Fruit fly (Drosophila melanogaster) S2 (cell line): Measurements from ENCODE around the gene Las.

Experiments
- CG8478 ChIP-seq: fragments of >200 bp; optimal IDR thresholded peaks from 2 replicates; lab custom pipeline; 2018
- CTCF ChIP-seq, 2 experiments: fragments of >200 bp; optimal IDR thresholded peaks; 2 replicates each; lab custom pipeline; 2018

Las gene

DNA sequence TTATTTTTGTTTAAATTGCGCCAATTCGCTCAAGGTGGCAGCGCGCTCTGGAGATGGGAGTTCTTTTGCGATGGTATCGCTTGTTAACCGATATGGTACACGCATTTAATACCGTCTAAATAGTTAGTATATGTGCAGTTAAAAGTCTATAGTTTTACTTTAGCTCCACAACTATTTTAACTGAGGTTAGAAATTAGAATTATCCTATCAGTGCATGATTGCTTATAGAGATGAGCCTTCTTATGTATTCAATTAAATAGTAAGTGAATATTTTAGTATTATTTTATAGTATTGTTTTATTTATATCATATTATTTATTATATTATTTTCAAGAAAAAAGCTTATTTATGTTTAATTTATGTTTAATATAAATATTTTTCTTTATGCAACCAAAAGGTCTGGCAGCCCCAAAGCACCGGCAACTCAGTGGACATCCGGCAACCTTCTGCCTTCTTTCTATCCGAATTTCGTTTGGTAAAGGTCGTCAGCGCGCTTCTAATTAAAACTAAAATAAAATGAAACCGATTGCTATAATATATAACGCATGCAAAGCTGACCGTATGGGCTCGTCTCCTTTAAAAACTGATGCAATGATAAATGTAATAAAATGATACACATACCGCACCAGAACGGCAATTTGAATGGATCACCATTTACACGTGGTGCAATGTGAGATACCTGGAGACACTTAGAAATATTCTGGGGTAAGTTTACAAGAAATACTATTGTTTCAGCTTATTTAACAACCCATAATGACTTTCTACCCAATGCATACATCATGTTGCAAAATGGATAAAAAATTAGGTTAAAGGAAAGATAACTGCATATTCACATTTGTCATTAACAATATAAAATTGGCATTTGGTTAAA, 20.9 kb upstream of the Las start, which contains the start of gene CG5199:
Gene CG5199, minus strand, starts transcription at position 52 of the 870 bp plus-strand sequence.
- TF ChIP-seq CTCF (optimal IDR thresholded peaks at IDR 0.05; lab: Kevin White, UChicago) = no peak
- TF ChIP-seq CG8478 = no peak

DNA sequence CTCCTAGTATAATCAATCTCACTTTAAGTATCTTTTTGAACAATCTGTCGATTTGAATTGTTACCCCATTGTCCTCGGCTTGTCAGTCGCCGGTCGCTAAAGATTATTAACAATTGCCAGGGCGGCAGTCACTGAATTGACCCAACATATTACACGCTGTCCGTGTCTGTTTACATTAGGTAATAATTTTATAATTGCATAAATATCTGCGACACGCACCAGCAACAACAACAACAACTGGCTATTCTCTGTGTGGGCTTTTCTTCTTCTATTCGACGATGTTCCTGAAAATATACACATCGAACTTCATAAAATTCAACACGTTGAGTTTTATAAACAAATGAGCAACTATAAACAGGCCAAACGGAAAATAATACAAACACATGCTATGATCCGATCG, 16.6 kb upstream of the Las start:
- TF ChIP-seq CG8478 = no peak
- TF ChIP-seq CTCF (optimal IDR thresholded peaks at IDR 0.05; lab: Kevin White, UChicago) = no peak

DNA sequence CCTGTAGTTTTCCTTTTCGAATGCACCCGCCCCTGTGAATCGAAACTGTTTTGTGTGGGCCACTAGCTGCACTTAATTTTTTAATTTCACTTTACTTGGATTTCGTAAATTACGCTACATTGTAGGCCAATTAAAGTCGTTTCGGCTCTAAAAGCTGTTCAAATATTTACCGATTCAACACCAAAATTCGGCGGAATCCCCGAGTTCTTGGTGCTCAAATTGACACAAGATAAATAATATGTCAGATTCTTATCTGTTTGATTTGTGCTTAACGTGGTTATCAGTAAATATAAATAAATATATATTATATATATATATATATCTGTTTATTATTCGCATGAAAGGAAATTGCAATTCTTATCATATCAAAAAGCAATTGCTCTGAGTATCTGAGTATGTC, 15.8 kb upstream of the Las start:
- TF ChIP-seq CTCF (optimal IDR thresholded peaks at IDR 0.05; lab: Kevin White, UChicago) = no peak
- TF ChIP-seq CG8478 = no peak

DNA sequence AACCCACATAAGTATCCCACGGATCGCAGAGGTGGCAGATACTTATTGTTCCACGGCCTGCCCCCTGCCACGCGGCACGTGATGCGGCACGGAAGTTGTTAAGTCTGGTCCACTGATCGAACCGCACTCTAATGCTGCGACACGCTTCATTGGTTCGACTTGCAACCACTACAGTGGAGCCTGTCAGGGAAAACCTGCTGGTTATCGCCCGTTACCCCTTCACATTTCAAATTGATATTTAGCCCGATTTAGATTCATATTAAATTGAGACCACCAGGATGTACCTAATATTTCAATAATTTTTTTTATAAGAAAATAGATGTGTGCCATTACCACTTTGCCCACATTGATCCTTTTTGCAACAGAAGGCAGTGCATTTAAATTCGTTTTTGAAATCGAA, 15.2 kb upstream of the Las start:
- no peak for TF ChIP-seq CTCF (optimal IDR thresholded peaks at IDR 0.05; lab: Kevin White, UChicago)
- TF ChIP-seq CG8478 = no peak

DNA sequence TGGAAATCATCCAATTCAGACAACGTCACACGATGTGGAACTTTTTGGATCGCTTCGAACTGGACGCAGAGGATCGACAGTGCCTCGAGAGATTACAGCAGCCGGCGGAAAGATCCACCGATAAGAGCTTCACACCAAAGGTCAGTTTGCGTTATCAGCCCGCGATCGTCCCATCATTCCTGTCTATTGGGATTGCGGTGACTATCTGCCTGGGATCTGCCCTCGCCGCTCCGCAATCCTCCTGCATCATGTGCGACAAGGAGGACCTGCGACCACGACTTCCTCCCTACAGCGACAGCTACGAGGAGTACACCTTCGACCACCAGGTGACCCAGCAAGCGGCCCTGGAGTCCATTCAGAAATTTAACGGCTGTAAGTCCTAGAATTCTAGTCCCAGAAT, 13.9 kb upstream of the Las start:
- TF ChIP-seq CTCF (optimal IDR thresholded peaks at IDR 0.05; lab: Kevin White, UChicago) (no peak), CG8478 (no peak)

DNA sequence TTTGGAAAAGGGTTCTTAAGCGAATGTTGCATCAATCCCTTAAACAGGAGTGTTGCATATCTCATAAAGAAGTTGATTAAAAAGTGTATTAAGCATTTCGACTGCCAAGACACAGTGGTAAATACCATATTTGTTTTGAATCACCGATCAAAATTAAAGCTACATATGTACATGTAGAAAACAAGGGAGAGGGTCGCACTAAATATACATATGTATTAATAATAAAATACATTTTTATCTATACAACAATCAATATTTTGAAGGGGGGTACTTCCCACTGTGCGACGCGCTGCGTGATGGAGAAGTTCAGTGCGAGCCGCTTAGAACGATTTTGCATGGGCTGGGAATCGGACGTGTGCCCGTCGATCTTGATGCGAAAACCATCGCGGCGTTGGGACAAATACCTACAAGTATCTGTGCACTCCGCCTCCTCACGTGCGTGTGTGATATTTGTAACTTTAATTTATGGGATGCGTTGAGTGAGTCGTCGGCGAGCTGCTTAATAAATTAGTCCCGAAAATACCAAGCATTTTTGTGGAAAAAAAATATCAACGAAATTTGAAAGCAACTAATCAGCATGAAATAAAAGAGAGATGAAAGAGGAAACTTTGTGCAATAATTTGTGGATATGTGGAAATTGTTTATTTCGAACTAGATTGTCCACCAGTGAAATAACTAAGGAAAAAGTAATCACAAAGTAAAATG, 12.8 kb upstream of the Las start:
- TF ChIP-seq CG8478 (no peak), CTCF (optimal IDR thresholded peaks at IDR 0.05; lab: Kevin White, UChicago) (no peak)

DNA sequence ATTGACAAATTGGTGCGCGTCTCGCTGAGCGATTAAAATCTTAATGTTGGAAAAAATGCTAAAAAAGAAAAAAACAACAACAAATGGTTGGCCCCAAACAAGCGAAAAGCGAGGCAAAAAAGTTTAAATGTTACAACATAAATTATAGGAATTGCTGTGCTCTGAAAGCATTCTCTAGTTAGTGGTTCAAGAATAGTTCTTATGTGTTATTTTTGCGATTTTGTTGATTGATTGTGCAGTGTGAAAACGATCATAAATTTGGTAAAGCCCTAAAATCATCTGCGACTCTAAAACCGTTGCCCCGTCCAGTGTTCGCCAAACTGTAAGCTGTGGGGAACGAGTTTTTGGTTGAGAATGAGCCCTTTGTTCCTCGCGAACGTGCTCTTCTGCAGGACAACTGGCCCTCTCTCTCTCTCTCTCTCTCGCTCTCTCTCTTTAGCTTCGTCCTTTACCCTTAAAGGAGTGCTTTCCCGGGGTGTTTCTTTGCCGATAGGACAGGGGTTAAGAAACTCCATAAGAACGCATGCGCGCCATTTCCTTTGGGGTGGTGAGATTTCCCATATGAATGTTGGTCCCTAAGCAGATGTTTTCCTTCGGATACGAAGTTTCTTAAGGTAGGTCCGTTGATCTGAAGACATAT, 10.6 kb upstream of the Las start:
- TF ChIP-seq CG8478 = no peak
- TF ChIP-seq CTCF (optimal IDR thresholded peaks at IDR 0.05; lab: Kevin White, UChicago) = no peak

DNA sequence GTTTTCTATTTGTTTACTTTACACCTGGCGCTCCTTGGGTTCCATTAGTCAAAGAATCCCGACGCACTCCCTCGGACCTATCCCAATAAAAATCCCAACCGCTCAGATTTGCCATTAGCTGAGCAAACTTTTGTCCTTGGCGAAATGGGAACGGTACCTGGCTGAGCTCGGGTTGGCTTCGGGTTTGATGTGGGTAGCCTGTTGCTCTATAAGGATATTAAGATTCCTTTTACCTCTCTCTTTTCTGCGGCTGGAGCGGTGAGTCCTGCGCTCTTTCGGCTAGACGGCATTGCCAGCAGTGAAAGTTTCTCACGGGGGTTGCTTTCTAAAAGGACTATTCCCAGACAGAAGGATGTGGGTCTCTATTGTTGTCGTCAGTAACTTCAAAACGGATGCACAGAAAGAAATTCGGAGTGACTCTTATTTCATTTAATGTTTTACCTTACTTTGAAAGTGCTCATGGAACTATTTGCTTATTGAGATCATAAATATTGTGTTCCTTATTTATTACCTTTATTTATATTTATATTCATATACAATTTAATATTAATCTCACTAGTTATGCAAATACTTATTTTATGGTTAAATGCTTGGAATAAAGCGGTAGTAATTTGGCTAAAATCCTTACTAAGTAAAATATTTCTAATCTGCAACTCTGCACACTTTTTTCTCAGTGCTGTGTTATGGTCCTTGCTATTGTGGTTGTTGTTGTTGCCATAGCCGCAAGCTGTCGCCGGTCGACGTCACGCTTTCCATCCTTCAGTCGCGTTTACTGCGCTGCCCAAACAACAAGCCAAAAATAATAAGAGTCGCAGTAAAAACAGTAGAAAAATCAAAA, 9.7 kb upstream of the Las start, which contains the start of gene CG5910:
Gene CG5910, plus strand, starts transcription at position 788 of the 838 bp plus-strand sequence.
- no peak for TF ChIP-seq CG8478
- TF ChIP-seq CTCF (optimal IDR thresholded peaks at IDR 0.05; lab: Kevin White, UChicago) = no peak

DNA sequence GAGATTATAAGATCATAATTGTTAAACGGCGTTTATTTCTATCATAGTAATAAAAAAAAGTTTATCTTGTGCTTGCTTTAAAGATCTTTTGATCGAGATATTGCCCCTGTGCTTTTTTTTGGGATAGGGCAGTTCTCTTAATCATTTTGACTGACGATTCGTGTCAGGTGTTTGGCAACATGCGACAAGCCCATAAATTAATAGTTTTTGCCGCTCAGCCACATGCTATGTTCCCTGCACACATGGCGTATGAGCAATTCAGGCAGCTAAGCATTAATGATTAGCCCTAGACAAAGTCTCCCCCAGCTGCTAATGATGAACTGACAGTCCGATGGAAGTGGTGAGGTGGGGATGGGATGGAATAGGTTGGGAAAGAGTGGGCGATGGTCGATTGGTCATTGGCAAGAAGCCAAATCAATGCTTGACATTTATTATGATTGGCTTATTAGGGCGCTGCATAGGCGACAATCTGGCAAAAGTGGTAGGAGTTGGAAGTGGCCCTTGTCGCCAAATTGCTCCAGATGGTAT, 8.8 kb upstream of the Las start:
- TF ChIP-seq CG8478 = no peak
- no peak for TF ChIP-seq CTCF (optimal IDR thresholded peaks at IDR 0.05; lab: Kevin White, UChicago)

DNA sequence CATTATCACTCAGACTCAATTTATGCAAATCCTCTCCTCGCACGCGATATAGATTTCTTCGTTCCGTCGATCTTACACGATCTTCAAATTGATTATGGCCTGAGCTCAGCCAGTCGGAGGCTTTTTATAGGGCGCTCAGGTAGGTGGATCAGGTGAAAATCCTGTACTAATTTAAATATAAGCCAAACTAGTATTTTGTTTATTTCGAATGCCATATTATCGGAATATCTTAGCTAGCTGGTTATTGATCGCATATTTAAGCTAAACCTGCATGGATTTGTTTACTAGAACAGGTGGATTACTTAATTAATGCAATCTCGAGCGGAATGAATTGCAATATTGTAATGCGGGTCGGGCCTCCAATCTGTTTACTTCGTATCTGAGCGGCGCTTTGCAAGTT, 7.6 kb upstream of the Las start, which contains the start of gene Hpd:
Gene Hpd, minus strand, starts transcription at position 101 of the 400 bp plus-strand sequence.
- TF ChIP-seq CG8478 = no peak

DNA sequence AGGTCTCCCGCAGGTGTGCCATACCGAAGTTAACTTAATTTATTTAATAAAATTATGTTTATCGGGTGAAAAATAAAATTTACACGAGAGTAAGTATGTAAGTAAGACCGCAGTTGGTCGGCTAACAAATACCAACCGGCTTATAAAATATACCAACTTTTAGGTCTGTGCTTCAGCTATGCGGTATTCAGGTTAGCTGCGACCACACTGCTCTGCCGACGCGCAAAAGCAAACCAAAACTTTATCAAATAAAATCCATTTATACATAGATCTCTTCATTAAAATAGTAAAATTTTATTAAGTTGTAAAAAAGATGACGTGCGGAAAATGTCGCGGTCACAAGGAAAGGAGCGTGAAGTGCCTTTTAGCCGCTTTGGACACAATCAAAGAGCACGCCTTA, 3.9 kb upstream of the Las start, which contains the start of the genes mRpL15 and CtIP:
Gene mRpL15, minus strand, starts transcription at position 141 of the 400 bp plus-strand sequence.
Gene CtIP, plus strand, starts transcription at position 182 of the 400 bp plus-strand sequence.
- TF ChIP-seq CTCF (optimal IDR thresholded peaks at IDR 0.05; lab: Kevin White, UChicago) = no peak
- TF ChIP-seq CG8478 = no peak

DNA sequence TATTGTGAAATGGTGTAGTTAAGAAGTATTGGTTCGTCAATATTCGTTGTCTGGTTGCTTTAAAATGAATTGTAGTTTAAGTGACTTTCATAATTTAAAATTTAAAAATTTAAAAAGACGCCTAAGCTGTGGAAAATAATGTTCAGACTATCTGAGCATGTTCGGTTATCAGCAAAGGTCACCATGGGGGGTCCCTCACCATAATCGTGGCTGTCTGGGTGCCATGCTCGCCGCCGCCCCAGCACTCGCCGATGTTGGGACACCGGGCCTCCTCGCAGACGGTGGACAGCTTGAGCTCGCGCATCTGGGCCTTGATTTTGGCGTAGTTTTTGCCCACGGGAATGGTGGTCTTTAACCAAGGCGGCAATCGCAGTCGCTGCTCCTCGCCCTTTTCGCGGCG, 542 bp downstream of the Las start:
- TF ChIP-seq CG8478 = no peak
- TF ChIP-seq CTCF (optimal IDR thresholded peaks at IDR 0.05; lab: Kevin White, UChicago) = no peak

DNA sequence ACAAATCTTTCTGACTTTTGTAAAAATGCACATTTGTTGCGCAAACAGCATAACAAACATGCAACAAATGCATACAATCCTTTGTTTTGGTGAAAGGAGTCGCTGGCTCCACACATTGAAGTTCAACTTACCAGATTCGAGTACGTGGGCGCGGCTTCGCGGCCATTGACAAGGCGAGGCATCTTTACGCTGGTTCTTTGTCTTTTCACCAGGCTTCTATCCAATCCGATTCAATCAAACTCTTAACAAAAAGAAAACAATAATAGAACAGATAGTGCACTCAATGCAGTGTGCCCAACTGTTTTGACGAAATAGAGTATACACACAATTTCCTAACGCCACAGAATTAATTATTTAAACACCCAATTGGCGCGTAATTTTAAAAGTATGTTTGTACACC, 2.0 kb downstream of the Las start, which contains the start of gene CG5262:
Gene CG5262, minus strand, starts transcription at position 294 of the 400 bp plus-strand sequence.
- TF ChIP-seq CG8478 (no peak), CTCF (optimal IDR thresholded peaks at IDR 0.05; lab: Kevin White, UChicago) (no peak)

DNA sequence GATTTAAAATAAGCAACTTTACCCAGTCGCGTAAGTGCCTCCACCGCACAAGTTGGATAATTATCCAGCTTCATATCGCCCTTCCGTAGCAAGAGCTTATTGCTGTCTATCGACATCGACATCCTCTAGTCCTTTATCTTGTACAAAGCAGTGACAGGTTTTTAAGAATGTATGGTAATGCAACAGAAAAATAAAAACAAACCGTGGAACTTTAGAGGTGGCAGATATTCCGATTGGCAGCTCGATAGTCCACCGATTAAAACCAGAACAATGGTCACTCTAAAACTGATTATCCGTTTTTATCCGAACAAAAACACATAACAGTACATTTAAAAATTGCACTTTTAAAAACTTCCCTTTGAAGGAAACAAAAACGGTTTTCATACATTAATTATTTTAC, 4.7 kb downstream of the Las start, which contains the start of gene CG5274:
Gene CG5274, minus strand, starts transcription at position 218 of the 400 bp plus-strand sequence.
- TF ChIP-seq CG8478 = no peak
- no peak for TF ChIP-seq CTCF (optimal IDR thresholded peaks at IDR 0.05; lab: Kevin White, UChicago)
